Worm (Caenorhabditis elegans): ENCODE results near the gene tex-2.

Gene tex-2

DNA sequence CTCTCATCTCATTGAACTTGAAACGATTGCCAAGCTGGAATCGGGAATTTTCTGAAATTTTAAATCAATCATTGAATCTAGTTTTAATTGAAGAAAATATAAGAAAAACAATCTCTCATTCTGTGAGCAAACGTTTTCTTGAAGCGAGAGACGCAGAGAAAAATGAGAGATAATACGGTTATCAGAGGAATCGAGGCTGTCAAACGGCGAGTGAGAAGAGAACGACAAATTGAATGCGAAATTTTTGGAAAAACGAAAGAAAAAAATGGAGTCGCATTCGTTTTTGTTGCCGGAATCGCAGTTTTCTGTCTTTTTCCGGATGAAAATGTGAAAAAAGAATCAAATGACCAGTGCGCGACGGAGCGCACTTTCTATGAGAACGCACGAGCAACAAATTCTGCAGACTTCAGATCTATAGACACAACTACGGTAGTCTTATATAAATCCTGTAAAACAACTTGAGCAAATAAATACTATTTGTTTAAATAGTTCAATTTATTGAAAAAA, at the start of gene tex-2:
TSS of gene tex-2 (minus strand) at position 51 of the 507 bp plus-strand sequence.
- TF ChIP-seq elt-2 (tag; optimal IDR thresholded peaks at IDR 0.05) (peak; percentile 70), tbx-2 (tag; optimal IDR thresholded peaks at IDR 0.05) (peak; percentile 47), sdc-2 (tag; optimal IDR thresholded peaks at IDR 0.05) (no peak), ceh-31 (tag; optimal IDR thresholded peaks at IDR 0.05) (peak; percentile 60), ztf-16 (tag; optimal IDR thresholded peaks at IDR 0.05) (peak; percentile 39), tbx-7 (tag; optimal IDR thresholded peaks at IDR 0.05) (no peak), zip-5 (tag; optimal IDR thresholded peaks at IDR 0.05) (peak; percentile 47), F13H6.1 (tag; optimal IDR thresholded peaks at IDR 0.05) (no peak), ceh-9 (tag; optimal IDR thresholded peaks at IDR 0.05) (no peak), hlh-30 (tag; optimal IDR thresholded peaks at IDR 0.05; ENCODE audit: insufficient read depth) (no peak), C08G9.2 (tag; optimal IDR thresholded peaks at IDR 0.05) (peak; percentile 31), unc-42 (tag; optimal IDR thresholded peaks at IDR 0.05) (peak; percentile 63), ceh-2 (tag; optimal IDR thresholded peaks at IDR 0.05) (peak; percentile 14), lin-11 (tag; optimal IDR thresholded peaks at IDR 0.05) (no peak)

DNA sequence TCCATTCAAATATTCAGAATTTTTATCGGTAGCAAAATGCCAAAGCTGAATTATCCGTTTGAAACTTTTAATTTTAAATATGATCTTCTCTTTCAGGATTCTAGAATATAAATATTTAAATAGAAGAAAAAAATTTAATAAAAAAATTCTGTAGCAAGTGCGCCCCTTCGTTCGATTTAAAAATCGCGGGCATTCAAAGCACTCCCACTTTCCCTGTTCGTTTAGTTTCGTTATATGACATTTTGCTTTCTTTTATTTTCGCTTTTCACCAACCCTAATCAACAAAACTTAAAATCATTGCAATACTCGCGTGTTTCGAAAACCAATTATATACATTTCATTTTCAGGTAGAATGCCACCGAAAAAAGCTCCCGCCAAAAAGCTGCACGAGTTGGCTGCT, 48.2 kb upstream of the tex-2 start, which contains the start of gene vrk-1:
TSS of gene vrk-1 (plus strand) at position 348 of the 400 bp plus-strand sequence.
- no peak for TF ChIP-seq nhr-232 (tag; optimal IDR thresholded peaks at IDR 0.05)
- no peak for TF ChIP-seq mec-3 (tag; optimal IDR thresholded peaks at IDR 0.05; ENCODE audit: borderline replicate concordance)
- no peak for TF ChIP-seq F13H6.1 (tag; optimal IDR thresholded peaks at IDR 0.05)
- TF ChIP-seq Y22D7AL.16 (tag; optimal IDR thresholded peaks at IDR 0.05) = no peak
- no peak for TF ChIP-seq zip-5 (tag; optimal IDR thresholded peaks at IDR 0.05)

ce11 chrII:5918149-5918697, 44.8 kb upstream of the tex-2 start, which contains the start of gene ptp-2:
TSS of gene ptp-2 (plus strand) at chrII:5918647.
- TF ChIP-seq ceh-6 (GFP tag; optimal IDR thresholded peaks at IDR 0.05) = no peak
- TF ChIP-seq unc-42 (tag; optimal IDR thresholded peaks at IDR 0.05) = peak; percentile 81
- 0 out of 2 replicates have a peak, but pooled peaks have one; percentile 8 for TF ChIP-seq unc-3 (GFP tag; conservative IDR thresholded peaks at IDR 0.05)
- no peak for TF ChIP-seq unc-3 (tag; optimal IDR thresholded peaks at IDR 0.05)
- TF ChIP-seq hlh-30 (tag; optimal IDR thresholded peaks at IDR 0.05; ENCODE audit: insufficient read depth) = peak; percentile 41
- peak; percentile 21 for TF ChIP-seq elt-2 (tag; optimal IDR thresholded peaks at IDR 0.05)
- TF ChIP-seq nfya-1 (tag; optimal IDR thresholded peaks at IDR 0.05) = no peak
- peak; percentile 27 for TF ChIP-seq ets-4 (tag; optimal IDR thresholded peaks at IDR 0.05)
- peak; percentile 36 for TF ChIP-seq ceh-31 (tag; optimal IDR thresholded peaks at IDR 0.05)

DNA sequence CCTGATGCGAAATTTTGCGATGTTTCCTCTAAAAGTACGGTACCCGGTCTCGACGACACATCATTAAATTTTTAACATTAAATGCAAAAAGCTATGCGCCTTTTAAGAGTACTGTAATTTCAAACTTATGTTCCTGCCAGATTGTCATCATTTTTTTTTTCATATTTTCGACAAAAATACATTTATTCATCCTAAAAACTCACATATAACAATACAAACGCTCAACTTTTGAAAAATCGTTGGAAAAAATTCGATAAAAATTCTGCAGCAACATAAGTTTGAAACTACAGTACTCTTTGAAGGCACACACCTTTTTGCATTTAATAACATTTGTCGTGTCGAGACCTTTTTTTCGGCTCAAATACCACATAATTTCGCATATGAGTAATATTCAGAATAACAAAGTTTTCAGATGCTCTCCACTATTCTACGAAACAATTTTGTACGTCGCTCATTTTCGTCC, 43.6 kb upstream of the tex-2 start, which contains the start of gene frh-1:
TSS of gene frh-1 (plus strand) at position 413 of the 463 bp plus-strand sequence.
- no peak for TF ChIP-seq pha-4 (tag; optimal IDR thresholded peaks at IDR 0.05)
- no peak for TF ChIP-seq C38D4.7 (GFP tag; optimal IDR thresholded peaks at IDR 0.05)
- TF ChIP-seq che-1 (tag; optimal IDR thresholded peaks at IDR 0.05) = no peak

DNA sequence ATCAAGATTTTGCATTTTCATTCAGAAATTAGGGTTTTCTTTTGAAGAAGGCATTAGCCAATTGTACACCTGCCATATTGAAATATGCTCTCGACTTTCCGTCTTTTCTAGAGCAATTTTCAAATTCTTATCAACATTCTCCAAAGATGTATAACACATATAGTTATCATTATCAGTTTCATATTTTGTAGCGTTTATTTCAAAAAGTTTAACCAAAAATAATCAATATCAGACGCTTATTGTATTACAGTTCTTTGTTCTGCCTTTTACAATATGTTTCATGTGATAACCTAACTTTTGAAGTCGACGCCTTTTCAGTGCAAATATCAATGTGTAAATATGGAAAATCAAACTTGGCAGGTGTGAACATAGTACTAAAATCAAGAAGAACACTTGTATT, 40.5 kb upstream of the tex-2 start:
- TF ChIP-seq ceh-2 (tag; optimal IDR thresholded peaks at IDR 0.05) (no peak), npax-4 (tag; optimal IDR thresholded peaks at IDR 0.05) (no peak), madf-2 (tag; optimal IDR thresholded peaks at IDR 0.05) (no peak), ceh-6 (GFP tag; optimal IDR thresholded peaks at IDR 0.05) (no peak), hlh-13 (GFP tag; optimal IDR thresholded peaks at IDR 0.05) (no peak), dve-1 (tag; optimal IDR thresholded peaks at IDR 0.05) (no peak), lim-6 (tag; optimal IDR thresholded peaks at IDR 0.05) (no peak), hlh-30 (tag; optimal IDR thresholded peaks at IDR 0.05; ENCODE audit: insufficient read depth) (no peak), ceh-18 (tag; optimal IDR thresholded peaks at IDR 0.05) (no peak), nhr-232 (tag; optimal IDR thresholded peaks at IDR 0.05) (no peak), ceh-30 (tag; optimal IDR thresholded peaks at IDR 0.05) (no peak), fkh-6 (tag; optimal IDR thresholded peaks at IDR 0.05) (no peak), dmd-4 (tag; optimal IDR thresholded peaks at IDR 0.05; ENCODE audit: borderline replicate concordance) (no peak), tbx-7 (tag; optimal IDR thresholded peaks at IDR 0.05) (no peak), pax-1 (tag; optimal IDR thresholded peaks at IDR 0.05) (no peak), C08G9.2 (tag; optimal IDR thresholded peaks at IDR 0.05) (no peak), che-1 (tag; optimal IDR thresholded peaks at IDR 0.05) (no peak)
